Worm (Caenorhabditis elegans) whole organism, early embryonic: ENCODE results near the gene ceh-86.

Experiments
- B0310.2 ChIP-seq: sonication (generic microtip); optimal IDR thresholded peaks from 2 replicates; lab custom pipeline; 2016; ENCODE audit warnings: mild to moderate bottlenecking, missing genetic modification characterization, missing compliant biosample characterization
- aly-1 ChIP-seq: sonication (generic microtip); optimal IDR thresholded peaks from 2 replicates; lab custom pipeline; 2016; ENCODE audit warnings: missing genetic modification characterization, missing compliant biosample characterization
- ama-1 ChIP-seq: fragments of 150-350 bp; optimal IDR thresholded peaks from 2 replicates; lab custom pipeline; 2014
- flt-1 ChIP-seq: fragments of 200-800 bp; sonication (Bioruptor generic); IDR thresholded peaks from 2 replicates; pipeline ENCODE4 v1.3.6; 2022; ENCODE audit warnings: missing genetic modification characterization, missing compliant biosample characterization
- scrt-1 ChIP-seq: fragments of 200-800 bp; sonication (Bioruptor generic); IDR thresholded peaks from 2 replicates; pipeline ENCODE4 v1.3.6; 2022; ENCODE audit warnings: missing genetic modification characterization, missing compliant biosample characterization
- sea-1 ChIP-seq: fragments of 200-800 bp; sonication (Bioruptor generic); conservative IDR thresholded peaks from 2 replicates; pipeline ENCODE4 v1.3.6; 2022; ENCODE audit warnings: missing genetic modification characterization, missing compliant biosample characterization
- tbx-11 ChIP-seq: fragments of 200-800 bp; sonication (Bioruptor generic); IDR thresholded peaks from 2 replicates; pipeline ENCODE4 v1.3.6; 2022; ENCODE audit warnings: missing genetic modification characterization, missing compliant biosample characterization
- tra-4 ChIP-seq: sonication (generic microtip); optimal IDR thresholded peaks from 2 replicates; lab custom pipeline; 2017; ENCODE audit warnings: missing genetic modification characterization, missing compliant biosample characterization

DNA sequence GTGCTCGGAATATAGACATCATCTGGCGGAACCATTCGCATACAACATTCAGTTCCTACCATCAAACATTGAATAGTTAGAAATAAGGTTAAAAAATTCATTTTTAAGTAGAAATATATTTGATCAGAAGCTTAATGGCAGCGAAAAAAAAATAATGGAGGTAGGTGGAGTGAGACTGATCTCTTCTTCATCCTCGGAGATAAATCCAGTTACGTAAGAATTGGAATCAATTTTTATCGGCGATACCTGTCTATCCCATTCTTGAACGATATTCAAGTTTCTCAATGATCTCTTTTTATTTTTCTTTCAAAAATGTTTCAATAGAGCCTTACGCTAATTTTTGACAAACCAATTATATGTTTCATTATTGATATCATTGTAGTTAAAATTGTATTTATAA lies 46.4 kb downstream of the ceh-86 start, which contains the start of gene F16G10.9:
- TF ChIP-seq aly-1 (tag; lab: Kevin White, UChicago) = no peak
- no peak for TF ChIP-seq B0310.2
- no peak for TF ChIP-seq flt-1 (GFP tag; lab: Robert Waterston, UW)
- TF ChIP-seq ama-1 (lab: Kevin White, UChicago) = no peak
- TF ChIP-seq scrt-1 (GFP tag; lab: Robert Waterston, UW) = no peak
- no peak for TF ChIP-seq tra-4 (tag; lab: Kevin White, UChicago)
- no peak for TF ChIP-seq sea-1 (GFP tag; lab: Robert Waterston, UW)
- no peak for TF ChIP-seq tbx-11 (GFP tag; lab: Robert Waterston, UW)
